Worm (Caenorhabditis elegans) whole organism, early embryonic: ENCODE data around the gene taf-6.2.

ENCODE experiments used
- B0310.2 ChIP-seq: sonication (generic microtip); optimal IDR thresholded peaks from 2 replicates; lab custom pipeline; 2016; ENCODE audit warnings: mild to moderate bottlenecking, missing genetic modification characterization, missing compliant biosample characterization
- F13C5.2 ChIP-seq: sonication (generic microtip); optimal IDR thresholded peaks from 2 replicates; lab custom pipeline; 2017; ENCODE audit warnings: mild to moderate bottlenecking, missing genetic modification characterization, inconsistent platforms, missing compliant biosample characterization
- aly-1 ChIP-seq: sonication (generic microtip); optimal IDR thresholded peaks from 2 replicates; lab custom pipeline; 2016; ENCODE audit warnings: missing genetic modification characterization, missing compliant biosample characterization
- ama-1 ChIP-seq: fragments of 150-350 bp; optimal IDR thresholded peaks from 2 replicates; lab custom pipeline; 2014
- ceh-13 ChIP-seq: fragments of 200-800 bp; sonication (Bioruptor generic); optimal IDR thresholded peaks from 2 replicates; lab custom pipeline; 2018; ENCODE audit warnings: mild to moderate bottlenecking, missing genetic modification characterization, missing compliant biosample characterization
- ceh-36 ChIP-seq: sonication (generic microtip); optimal IDR thresholded peaks from 2 replicates; lab custom pipeline; 2016; ENCODE audit warnings: missing genetic modification characterization, inconsistent platforms, missing compliant biosample characterization
- ets-7 ChIP-seq: sonication (generic microtip); optimal IDR thresholded peaks from 2 replicates; lab custom pipeline; 2016; ENCODE audit warnings: missing genotype, missing genetic modification characterization, missing compliant biosample characterization
- flt-1 ChIP-seq: fragments of 200-800 bp; sonication (Bioruptor generic); IDR thresholded peaks from 2 replicates; pipeline ENCODE4 v1.3.6; 2022; ENCODE audit warnings: missing genetic modification characterization, missing compliant biosample characterization
- hmbx-1 ChIP-seq: sonication (generic microtip); optimal IDR thresholded peaks from 2 replicates; lab custom pipeline; 2016; ENCODE audit warnings: mild to moderate bottlenecking, missing genetic modification characterization, missing compliant biosample characterization
- hmg-4 ChIP-seq: fragments of 200-800 bp; sonication (Bioruptor generic); optimal IDR thresholded peaks from 2 replicates; lab custom pipeline; 2018; ENCODE audit warnings: mild to moderate bottlenecking, missing genetic modification characterization, missing compliant biosample characterization
- hnd-1 ChIP-seq: sonication (generic microtip); optimal IDR thresholded peaks from 2 replicates; lab custom pipeline; 2016; ENCODE audit warnings: missing genetic modification characterization, missing compliant biosample characterization
- pes-1 ChIP-seq: fragments of 200-800 bp; sonication (Bioruptor generic); IDR thresholded peaks from 2 replicates; pipeline ENCODE4 v1.3.6; 2022; ENCODE audit warnings: missing genetic modification reagents, missing genetic modification characterization, missing compliant biosample characterization
- scrt-1 ChIP-seq: fragments of 200-800 bp; sonication (Bioruptor generic); IDR thresholded peaks from 2 replicates; pipeline ENCODE4 v1.3.6; 2022; ENCODE audit warnings: missing genetic modification characterization, missing compliant biosample characterization
- sea-1 ChIP-seq: fragments of 200-800 bp; sonication (Bioruptor generic); conservative IDR thresholded peaks from 2 replicates; pipeline ENCODE4 v1.3.6; 2022; ENCODE audit warnings: missing genetic modification characterization, missing compliant biosample characterization
- tbx-11 ChIP-seq: fragments of 200-800 bp; sonication (Bioruptor generic); IDR thresholded peaks from 2 replicates; pipeline ENCODE4 v1.3.6; 2022; ENCODE audit warnings: missing genetic modification characterization, missing compliant biosample characterization
- tbx-37 ChIP-seq: fragments of 200-800 bp; sonication (Bioruptor generic); conservative IDR thresholded peaks from 2 replicates; pipeline ENCODE4 v1.3.6; 2022; ENCODE audit warnings: missing genetic modification reagents, missing genetic modification characterization, missing compliant biosample characterization
- tra-4 ChIP-seq: sonication (generic microtip); optimal IDR thresholded peaks from 2 replicates; lab custom pipeline; 2017; ENCODE audit warnings: missing genetic modification characterization, missing compliant biosample characterization

The taf-6.2 gene

ce11 chrIV:3719057-3719456 lies 24.5 kb upstream of the taf-6.2 start, which contains the start of gene Y37E11AM.3:
Gene Y37E11AM.3 (minus strand): TSS chrIV:3719157.
- no peak for TF ChIP-seq sea-1 (GFP tag; lab: Robert Waterston, UW)
- no peak for TF ChIP-seq ceh-36
- TF ChIP-seq hmg-4, result no peak
- no peak for TF ChIP-seq ama-1
- no peak for TF ChIP-seq B0310.2 (tag; lab: Kevin White, UChicago)
- TF ChIP-seq tbx-11 (GFP tag; lab: Robert Waterston, UW), result no peak
- TF ChIP-seq ets-7 (tag; lab: Kevin White, UChicago), result no peak
- TF ChIP-seq ceh-13 (GFP tag; lab: Kevin White, UChicago), result no peak
- no peak for TF ChIP-seq tra-4
- no peak for TF ChIP-seq F13C5.2 (tag; lab: Kevin White, UChicago)
- no peak for TF ChIP-seq pes-1 (GFP tag; lab: Robert Waterston, UW)
- TF ChIP-seq hnd-1 (tag; lab: Kevin White, UChicago), result no peak
- no peak for TF ChIP-seq hmbx-1 (tag; lab: Kevin White, UChicago)
- TF ChIP-seq flt-1 (GFP tag; lab: Robert Waterston, UW), result no peak
- no peak for TF ChIP-seq aly-1 (tag; lab: Kevin White, UChicago)
- TF ChIP-seq scrt-1 (GFP tag; lab: Robert Waterston, UW), result no peak
- no peak for TF ChIP-seq tbx-37 (GFP tag; lab: Robert Waterston, UW)

- TF ChIP-seq aly-1 (tag; lab: Kevin White, UChicago) (no peak), ama-1 (no peak), pes-1 (GFP tag; lab: Robert Waterston, UW) (no peak), tbx-37 (GFP tag; lab: Robert Waterston, UW) (no peak), scrt-1 (GFP tag; lab: Robert Waterston, UW) (no peak), hmg-4 (no peak), ceh-13 (GFP tag; lab: Kevin White, UChicago) (no peak), F13C5.2 (tag; lab: Kevin White, UChicago) (no peak), hnd-1 (tag; lab: Kevin White, UChicago) (no peak), hmbx-1 (tag; lab: Kevin White, UChicago) (no peak)
Observed at ce11 chrIV:3710737-3711136, 16.2 kb upstream of the taf-6.2 start.

- TF ChIP-seq F13C5.2 (tag; lab: Kevin White, UChicago) (no peak), tra-4 (no peak), tbx-37 (GFP tag; lab: Robert Waterston, UW) (no peak), ceh-13 (GFP tag; lab: Kevin White, UChicago) (no peak), sea-1 (GFP tag; lab: Robert Waterston, UW) (no peak)
Observed at ce11 chrIV:3709200-3709599, 14.7 kb upstream of the taf-6.2 start, which contains the start of gene Y37E11AL.1. Gene Y37E11AL.1 (plus strand): TSS chrIV:3709500.

ce11 chrIV:3701892-3702291 lies 7.4 kb upstream of the taf-6.2 start, which contains the start of gene Y37E11AL.12:
Gene Y37E11AL.12 (minus strand): TSS chrIV:3701992.
- TF ChIP-seq tbx-37 (GFP tag; lab: Robert Waterston, UW) (no peak), ceh-13 (GFP tag; lab: Kevin White, UChicago) (no peak), hmg-4 (no peak), hnd-1 (tag; lab: Kevin White, UChicago) (no peak), tra-4 (no peak), sea-1 (GFP tag; lab: Robert Waterston, UW) (no peak), tbx-11 (GFP tag; lab: Robert Waterston, UW) (no peak), B0310.2 (tag; lab: Kevin White, UChicago) (no peak), hmbx-1 (tag; lab: Kevin White, UChicago) (no peak), F13C5.2 (tag; lab: Kevin White, UChicago) (no peak), ets-7 (tag; lab: Kevin White, UChicago) (no peak), pes-1 (GFP tag; lab: Robert Waterston, UW) (no peak)

- TF ChIP-seq hmbx-1 (tag; lab: Kevin White, UChicago), result no peak
- no peak for TF ChIP-seq B0310.2 (tag; lab: Kevin White, UChicago)
- TF ChIP-seq ets-7 (tag; lab: Kevin White, UChicago), result no peak
- TF ChIP-seq tra-4, result no peak
- no peak for TF ChIP-seq hnd-1 (tag; lab: Kevin White, UChicago)
- no peak for TF ChIP-seq pes-1 (GFP tag; lab: Robert Waterston, UW)
- no peak for TF ChIP-seq hmg-4
- no peak for TF ChIP-seq ama-1
- no peak for TF ChIP-seq tbx-37 (GFP tag; lab: Robert Waterston, UW)
- no peak for TF ChIP-seq ceh-36
- no peak for TF ChIP-seq tbx-11 (GFP tag; lab: Robert Waterston, UW)
Observed at ce11 chrIV:3700554-3700953, 6.0 kb upstream of the taf-6.2 start, which contains the start of gene Y37E11AL.9. Gene Y37E11AL.9 (minus strand): TSS chrIV:3700654.

ce11 chrIV:3698201-3698600 lies 3.7 kb upstream of the taf-6.2 start, which contains the start of gene Y37E11AL.2:
Gene Y37E11AL.2 (plus strand): TSS chrIV:3698501.
- TF ChIP-seq tra-4, result no peak
- no peak for TF ChIP-seq hmbx-1 (tag; lab: Kevin White, UChicago)

ce11 chrIV:3688050-3688449 lies 6.5 kb downstream of the taf-6.2 start:
- no peak for TF ChIP-seq B0310.2 (tag; lab: Kevin White, UChicago)
- TF ChIP-seq hnd-1 (tag; lab: Kevin White, UChicago), result no peak
- TF ChIP-seq hmbx-1 (tag; lab: Kevin White, UChicago), result no peak
- TF ChIP-seq tra-4, result no peak
- no peak for TF ChIP-seq pes-1 (GFP tag; lab: Robert Waterston, UW)
- no peak for TF ChIP-seq scrt-1 (GFP tag; lab: Robert Waterston, UW)
- no peak for TF ChIP-seq hmg-4
- no peak for TF ChIP-seq tbx-11 (GFP tag; lab: Robert Waterston, UW)
- no peak for TF ChIP-seq ets-7 (tag; lab: Kevin White, UChicago)
- no peak for TF ChIP-seq aly-1 (tag; lab: Kevin White, UChicago)
- no peak for TF ChIP-seq ceh-36
- TF ChIP-seq ceh-13 (GFP tag; lab: Kevin White, UChicago), result no peak
- TF ChIP-seq tbx-37 (GFP tag; lab: Robert Waterston, UW), result no peak
- no peak for TF ChIP-seq ama-1
- TF ChIP-seq flt-1 (GFP tag; lab: Robert Waterston, UW), result no peak
- no peak for TF ChIP-seq F13C5.2 (tag; lab: Kevin White, UChicago)
- no peak for TF ChIP-seq sea-1 (GFP tag; lab: Robert Waterston, UW)
